Fruit fly (Drosophila melanogaster): ENCODE measurements around the gene CG4619.

CG4619 gene

dm6 chr2L:9890576-9890975 lies 48.1 kb upstream of the CG4619 start, which contains the start of the genes CG34183 and CG4537 (continued):
- TF ChIP-seq C15 (GFP tag; IDR thresholded peaks at IDR 0.05) (no peak), psq (GFP tag; optimal IDR thresholded peaks at IDR 0.05) (no peak), HLHmδ (GFP tag; optimal IDR thresholded peaks at IDR 0.05) (no peak), CG9797 (GFP tag; optimal IDR thresholded peaks at IDR 0.05) (peak; percentile 72), D (optimal IDR thresholded peaks at IDR 0.05) (no peak), D (GFP tag; optimal IDR thresholded peaks at IDR 0.05) (no peak), toy (GFP tag; IDR thresholded peaks at IDR 0.05) (no peak), CG8478 (optimal IDR thresholded peaks at IDR 0.05) (no peak), tgo (GFP tag; IDR thresholded peaks at IDR 0.05) (no peak), Hmx (GFP tag; optimal IDR thresholded peaks at IDR 0.05) (no peak), CG7987 (GFP tag; optimal IDR thresholded peaks at IDR 0.05) (no peak), dm (GFP tag; optimal IDR thresholded peaks at IDR 0.05) (no peak), Ets65A (GFP tag) (no peak), CG6175 (GFP tag; IDR thresholded peaks at IDR 0.05) (no peak), CG9609 (GFP tag; optimal IDR thresholded peaks at IDR 0.05) (no peak), CG11695 (GFP tag; IDR thresholded peaks at IDR 0.05) (no peak), CG12219 (GFP tag; optimal IDR thresholded peaks at IDR 0.05) (no peak), Med (GFP tag) (no peak), Max (GFP tag; optimal IDR thresholded peaks at IDR 0.05) (no peak), peb (GFP tag; IDR thresholded peaks at IDR 0.05) (no peak), bsh (GFP tag; optimal IDR thresholded peaks at IDR 0.05) (no peak), Side (GFP tag; optimal IDR thresholded peaks at IDR 0.05) (no peak), HLH3B (GFP tag; IDR thresholded peaks at IDR 0.05) (no peak), CG12391 (tag; optimal IDR thresholded peaks at IDR 0.05) (no peak), BtbVII (GFP tag; optimal IDR thresholded peaks at IDR 0.05) (no peak), Fer3 (tag; optimal IDR thresholded peaks at IDR 0.05) (no peak), pfk (GFP tag; optimal IDR thresholded peaks at IDR 0.05) (no peak), bbx (GFP tag; IDR thresholded peaks at IDR 0.05; ENCODE audit: partially characterized antibody) (peak; percentile 94), CG6813 (GFP tag; optimal IDR thresholded peaks at IDR 0.05) (no peak), inv (GFP tag; IDR thresholded peaks at IDR 0.05; ENCODE audit: partially characterized antibody) (peak; percentile 77), CG7745 (tag; optimal IDR thresholded peaks at IDR 0.05) (no peak), Myb (GFP tag; optimal IDR thresholded peaks at IDR 0.05) (peak; percentile 35), pzg (GFP tag; optimal IDR thresholded peaks at IDR 0.05) (peak; percentile 86), Dip3 (GFP tag; optimal IDR thresholded peaks at IDR 0.05) (no peak), Blimp-1 (GFP tag; optimal IDR thresholded peaks at IDR 0.05) (no peak), NK7.1 (GFP tag; optimal IDR thresholded peaks at IDR 0.05) (no peak), dysf (GFP tag; IDR thresholded peaks at IDR 0.05) (no peak), CG10431 (GFP tag; optimal IDR thresholded peaks at IDR 0.05) (no peak), CG43689 (GFP tag; IDR thresholded peaks at IDR 0.05) (no peak), CG16863 (GFP tag; optimal IDR thresholded peaks at IDR 0.05) (no peak), CG13424 (tag; optimal IDR thresholded peaks at IDR 0.05) (no peak), CG10274 (GFP tag; optimal IDR thresholded peaks at IDR 0.05) (no peak), CG7556 (GFP tag; optimal IDR thresholded peaks at IDR 0.05) (no peak), Atf6 (GFP tag; IDR thresholded peaks at IDR 0.05) (no peak), CG14667 (GFP tag; IDR thresholded peaks at IDR 0.05) (no peak), CG2199 (GFP tag; IDR thresholded peaks at IDR 0.05) (no peak), seq (GFP tag; IDR thresholded peaks at IDR 0.05) (no peak), HmgD (GFP tag; optimal IDR thresholded peaks at IDR 0.05) (no peak), sr (GFP tag; IDR thresholded peaks at IDR 0.05) (no peak), dan (GFP tag; IDR thresholded peaks at IDR 0.05) (no peak), phol (tag; optimal IDR thresholded peaks at IDR 0.05) (peak; percentile 49), CG18599 (GFP tag; optimal IDR thresholded peaks at IDR 0.05) (no peak)
